Fruit fly (Drosophila melanogaster) whole organism: Measurements from ENCODE around the gene drn.

Experiments
- pan ChIP-seq: fragments of >200 bp; optimal IDR thresholded peaks from 2 replicates; lab custom pipeline; 2017
- usp ChIP-seq: fragments of >200 bp; optimal IDR thresholded peaks from 2 replicates; lab custom pipeline; 2017; ENCODE audit warnings: missing biosample characterization, missing genetic modification characterization, mixed read lengths

DNA sequence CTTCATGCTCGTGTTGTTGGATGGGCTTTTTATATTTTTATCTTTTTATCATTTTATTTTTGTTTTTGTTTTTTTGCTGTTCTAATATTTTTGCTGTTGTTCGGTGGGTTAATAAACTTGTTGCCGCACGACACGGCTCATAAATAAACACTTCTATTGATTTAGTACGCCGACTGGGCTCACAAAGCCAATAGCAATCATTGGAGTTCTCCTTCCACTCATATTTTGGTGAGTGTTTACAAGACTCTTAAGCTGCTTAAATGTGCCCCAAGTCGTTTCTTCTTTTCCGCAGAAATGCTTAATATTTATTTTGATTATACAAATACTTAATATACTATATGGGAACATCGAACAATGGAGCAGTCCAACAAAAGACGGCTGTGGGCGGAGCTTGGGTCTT lies 50.2 kb downstream of the drn start:
- TF ChIP-seq usp (GFP tag; lab: Kevin White, UChicago) (no peak), pan (lab: Kevin White, UChicago) (no peak)
